Worm (Caenorhabditis elegans) whole organism, L4/young adult: ENCODE results near the gene pigq-1.

Experiments used
- dao-5 ChIP-seq: sonication (generic microtip); optimal IDR thresholded peaks from 2 replicates; lab custom pipeline; 2016; ENCODE audit warnings: missing genotype, missing genetic modification characterization, moderate library complexity, missing compliant biosample characterization
- him-1 ChIP-seq: sonication (generic microtip); optimal IDR thresholded peaks from 2 replicates; lab custom pipeline; 2016; ENCODE audit warnings: missing genotype, missing genetic modification reagents, missing genetic modification characterization, missing compliant biosample characterization

DNA sequence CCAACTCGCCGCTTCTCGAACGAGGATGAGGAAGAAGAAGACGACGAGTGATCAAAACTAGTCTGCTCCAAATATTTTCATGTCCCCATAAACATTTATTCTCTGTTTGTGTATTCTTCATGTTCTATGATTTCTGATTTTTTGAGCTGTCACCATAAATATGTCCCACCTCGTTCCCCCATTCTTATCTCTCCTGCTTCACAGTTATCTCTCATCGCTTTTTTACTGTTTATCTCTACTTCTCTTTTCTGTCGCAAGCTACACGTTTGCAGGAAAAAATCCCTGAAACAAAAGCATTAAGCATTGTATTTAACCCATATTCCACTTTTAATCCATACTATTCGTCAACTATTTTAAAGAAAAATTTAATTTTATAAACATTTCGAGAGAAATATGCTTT, 16.3 kb downstream of the pigq-1 start:
- no peak for TF ChIP-seq dao-5 (tag; lab: Kevin White, UChicago)
- TF ChIP-seq him-1, result no peak
